Fruit fly (Drosophila melanogaster) whole organism, embryonic: Measurements from ENCODE around the gene AP-1sigma.

Experiments
- Aef1 ChIP-seq: fragments of 200-800 bp; sonication (Bioruptor generic); IDR thresholded peaks from 3 replicates; pipeline ENCODE4 v1.3.6; 2022; ENCODE audit warnings: missing biosample characterization, missing genetic modification characterization
- Asciz ChIP-seq: fragments of 200-800 bp; sonication (Bioruptor generic); optimal IDR thresholded peaks from 2 replicates; lab custom pipeline; 2017; ENCODE audit warnings: missing biosample characterization, mild to moderate bottlenecking, missing genetic modification characterization, missing genetic modification reagents
- CG12769 ChIP-seq: fragments of 200-800 bp; sonication (Bioruptor generic); optimal IDR thresholded peaks from 2 replicates; lab custom pipeline; 2019; ENCODE audit warnings: missing biosample characterization, mild to moderate bottlenecking, missing genetic modification characterization, moderate library complexity
- CG13624 ChIP-seq: fragments of 200-800 bp; sonication (Bioruptor generic); optimal IDR thresholded peaks from 2 replicates; lab custom pipeline; 2016; ENCODE audit warnings: missing biosample characterization, missing genetic modification characterization
- CG14710 ChIP-seq: fragments of 200-800 bp; sonication (Bioruptor generic); optimal IDR thresholded peaks from 3 replicates; lab custom pipeline; 2019; ENCODE audit warnings: missing biosample characterization, mild to moderate bottlenecking, missing genetic modification characterization, moderate library complexity
- CG17328 ChIP-seq: fragments of 200-800 bp; sonication (Bioruptor generic); IDR thresholded peaks from 2 replicates; pipeline ENCODE4 v1.3.6; 2022; ENCODE audit warnings: missing biosample characterization, missing genetic modification characterization
- CG17829 ChIP-seq: fragments of 200-800 bp; optimal IDR thresholded peaks from 2 replicates; lab custom pipeline; 2019; ENCODE audit warnings: missing biosample characterization, mild to moderate bottlenecking, missing genetic modification characterization, moderate library complexity
- CG18619 ChIP-seq: fragments of 200-800 bp; sonication (Bioruptor generic); optimal IDR thresholded peaks from 3 replicates; lab custom pipeline; 2017; ENCODE audit warnings: missing biosample characterization, mild to moderate bottlenecking, missing genetic modification characterization
- CG31365 ChIP-seq: fragments of 200-800 bp; sonication (Bioruptor generic); optimal IDR thresholded peaks from 2 replicates; lab custom pipeline; 2018; ENCODE audit warnings: missing biosample characterization, mild to moderate bottlenecking, missing genetic modification characterization
- CG32767 ChIP-seq: fragments of 200-800 bp; sonication (Bioruptor generic); IDR thresholded peaks from 2 replicates; pipeline ENCODE4 v1.3.6; 2022; ENCODE audit warnings: missing biosample characterization, missing genetic modification characterization
- CG6254 ChIP-seq: fragments of 200-800 bp; sonication (Bioruptor generic); optimal IDR thresholded peaks from 3 replicates; lab custom pipeline; 2017; ENCODE audit warnings: mild to moderate bottlenecking, missing biosample characterization, missing genetic modification reagents, missing genetic modification characterization
- CG6272 ChIP-seq: fragments of 200-800 bp; sonication (Bioruptor generic); IDR thresholded peaks from 2 replicates; pipeline ENCODE4 v1.3.6; 2022; ENCODE audit warnings: missing biosample characterization, missing genetic modification characterization
- CG6765 ChIP-seq: fragments of 200-800 bp; sonication (Bioruptor generic); optimal IDR thresholded peaks from 3 replicates; lab custom pipeline; 2017; ENCODE audit warnings: missing biosample characterization, mild to moderate bottlenecking, missing genetic modification characterization
- CG6791 ChIP-seq: fragments of 200-800 bp; sonication (Bioruptor generic); IDR thresholded peaks from 3 replicates; pipeline ENCODE4 v1.3.6; 2022; ENCODE audit warnings: missing biosample characterization, missing genetic modification characterization; ENCODE audit not compliant: partially characterized antibody
- CG7357 ChIP-seq: fragments of 200-800 bp; sonication (Bioruptor generic); IDR thresholded peaks from 3 replicates; pipeline ENCODE4 v1.3.6; 2022; ENCODE audit warnings: missing biosample characterization, missing genetic modification characterization
- CG7786 ChIP-seq: fragments of 200-800 bp; sonication (Bioruptor generic); optimal IDR thresholded peaks from 2 replicates; lab custom pipeline; 2016; ENCODE audit warnings: missing biosample characterization, missing genetic modification characterization
- CG8281 ChIP-seq: fragments of 200-800 bp; sonication (Bioruptor generic); optimal IDR thresholded peaks from 2 replicates; lab custom pipeline; 2018; ENCODE audit warnings: missing biosample characterization, mild to moderate bottlenecking, missing genetic modification characterization, moderate library complexity
- CG8478 ChIP-seq: fragments of >200 bp; optimal IDR thresholded peaks from 2 replicates; lab custom pipeline; 2018
- Dbx ChIP-seq: fragments of 200-800 bp; sonication (Bioruptor generic); IDR thresholded peaks from 3 replicates; pipeline ENCODE4 v1.3.6; 2022; ENCODE audit warnings: missing biosample characterization, missing genetic modification characterization
- Dp ChIP-seq: fragments of 200-800 bp; sonication (Bioruptor generic); optimal IDR thresholded peaks from 2 replicates; lab custom pipeline; 2018; ENCODE audit warnings: missing biosample characterization, mild to moderate bottlenecking, missing genetic modification characterization, moderate library complexity
- Fer1 ChIP-seq: fragments of 200-800 bp; sonication (Bioruptor generic); optimal IDR thresholded peaks from 2 replicates; lab custom pipeline; 2017; ENCODE audit warnings: missing biosample characterization, mild to moderate bottlenecking, missing genetic modification characterization
- HLH3B ChIP-seq: fragments of 200-800 bp; sonication (Bioruptor generic); IDR thresholded peaks from 2 replicates; pipeline ENCODE4 v1.3.6; 2022; ENCODE audit warnings: missing biosample characterization, missing genetic modification characterization
- Ptx1 ChIP-seq: fragments of 200-800 bp; sonication (Bioruptor generic); IDR thresholded peaks from 2 replicates; pipeline ENCODE4 v1.3.6; 2022; ENCODE audit warnings: missing biosample characterization, missing genetic modification characterization
- Usf ChIP-seq: fragments of 200-800 bp; sonication (Bioruptor generic); optimal IDR thresholded peaks from 2 replicates; lab custom pipeline; 2017; ENCODE audit warnings: missing genotype, missing biosample characterization, missing genetic modification characterization
- Xbp1 ChIP-seq: fragments of 200-800 bp; sonication (Bioruptor generic); optimal IDR thresholded peaks from 3 replicates; lab custom pipeline; 2016; ENCODE audit warnings: missing biosample characterization, mild to moderate bottlenecking, missing genetic modification characterization
- ab ChIP-seq: fragments of 200-800 bp; sonication (Bioruptor generic); optimal IDR thresholded peaks from 2 replicates; lab custom pipeline; 2016; ENCODE audit warnings: missing biosample characterization, missing genetic modification characterization
- cato ChIP-seq: fragments of 200-800 bp; sonication (Bioruptor generic); optimal IDR thresholded peaks from 2 replicates; lab custom pipeline; 2016; ENCODE audit warnings: missing biosample characterization, missing genetic modification characterization, borderline replicate concordance
- cg ChIP-seq: fragments of 200-800 bp; sonication (Bioruptor generic); optimal IDR thresholded peaks from 3 replicates; lab custom pipeline; 2019; ENCODE audit warnings: missing biosample characterization, mild to moderate bottlenecking, missing genetic modification characterization, moderate library complexity
- da ChIP-seq: fragments of 200-800 bp; sonication (Bioruptor generic); optimal IDR thresholded peaks from 2 replicates; lab custom pipeline; 2016; ENCODE audit warnings: missing biosample characterization, missing genetic modification characterization
- dimm ChIP-seq: fragments of 200-800 bp; sonication (Bioruptor generic); IDR thresholded peaks from 2 replicates; pipeline ENCODE4 v1.3.6; 2022; ENCODE audit warnings: missing biosample characterization, missing genetic modification characterization
- dpn ChIP-seq, 2 experiments: fragments of 200-800 bp; sonication (Bioruptor generic); optimal IDR thresholded peaks; 3 replicates each; lab custom pipeline; 2016; ENCODE audit warnings: missing biosample characterization in 2 of 2, missing genetic modification characterization in 2 of 2
- emc ChIP-seq: fragments of 200-800 bp; sonication (Bioruptor generic); optimal IDR thresholded peaks from 2 replicates; lab custom pipeline; 2016; ENCODE audit warnings: missing biosample characterization, missing genetic modification characterization
- fd102C ChIP-seq: fragments of 200-800 bp; sonication (Bioruptor generic); optimal IDR thresholded peaks from 2 replicates; lab custom pipeline; 2018; ENCODE audit warnings: missing biosample characterization, mild to moderate bottlenecking, missing genetic modification characterization, moderate library complexity
- fu2 ChIP-seq: fragments of 200-800 bp; sonication (Bioruptor generic); optimal IDR thresholded peaks from 2 replicates; lab custom pipeline; 2016; ENCODE audit warnings: missing biosample characterization, missing genetic modification characterization
- grn ChIP-seq: fragments of 200-800 bp; sonication (Bioruptor generic); optimal IDR thresholded peaks from 3 replicates; lab custom pipeline; 2017; ENCODE audit warnings: missing biosample characterization, missing genetic modification characterization
- gsb ChIP-seq: fragments of 200-800 bp; sonication (Bioruptor generic); IDR thresholded peaks from 2 replicates; pipeline ENCODE4 v1.3.6; 2022; ENCODE audit warnings: missing biosample characterization, missing genetic modification characterization
- kay ChIP-seq: fragments of 200-800 bp; sonication (Bioruptor generic); optimal IDR thresholded peaks from 2 replicates; lab custom pipeline; 2016; ENCODE audit warnings: missing biosample characterization, missing genetic modification characterization
- lab ChIP-seq: fragments of 200-800 bp; sonication (Bioruptor generic); optimal IDR thresholded peaks from 3 replicates; lab custom pipeline; 2017; ENCODE audit warnings: missing biosample characterization, missing genetic modification characterization, mild to moderate bottlenecking, moderate library complexity, missing genetic modification reagents
- pnt ChIP-seq: fragments of 200-800 bp; sonication (Bioruptor generic); optimal IDR thresholded peaks from 3 replicates; lab custom pipeline; 2016; ENCODE audit warnings: missing biosample characterization, missing genetic modification characterization
- pum ChIP-seq: fragments of 200-800 bp; sonication (Bioruptor generic); optimal IDR thresholded peaks from 2 replicates; lab custom pipeline; 2016; ENCODE audit warnings: missing biosample characterization, missing genetic modification characterization
- slou ChIP-seq: fragments of 200-800 bp; sonication (Bioruptor generic); optimal IDR thresholded peaks from 3 replicates; lab custom pipeline; 2016; ENCODE audit warnings: missing biosample characterization, missing genetic modification characterization
- tap ChIP-seq: fragments of 200-800 bp; optimal IDR thresholded peaks from 3 replicates; lab custom pipeline; 2019; ENCODE audit warnings: missing biosample characterization, mild to moderate bottlenecking, missing genetic modification characterization, moderate library complexity
- zen2 ChIP-seq: fragments of 200-800 bp; sonication (Bioruptor generic); IDR thresholded peaks from 3 replicates; pipeline ENCODE4 v1.3.6; 2022; ENCODE audit warnings: missing biosample characterization, missing genetic modification characterization; ENCODE audit not compliant: partially characterized antibody

AP-1sigma gene

dm6 chr3R:23958091-23958838, at the start of gene AP-1sigma, which contains the start of gene GluProRS (continued):
- TF ChIP-seq dpn (GFP tag; optimal IDR thresholded peaks at IDR 0.05; lab: Kevin White, UChicago): peak; percentile 89 to 94
- TF ChIP-seq cato (GFP tag; lab: Kevin White, UChicago): peak; percentile 88
- peak; percentile 49 for TF ChIP-seq CG6765 (GFP tag; lab: Kevin White, UChicago)
- peak; percentile 90 for TF ChIP-seq CG6791 (GFP tag; lab: Robert Waterston, UW)
- TF ChIP-seq CG17829 (tag; lab: Kevin White, UChicago): peak; percentile 89
- peak; percentile 99 for TF ChIP-seq Ptx1
- TF ChIP-seq pum (GFP tag; lab: Kevin White, UChicago): peak; percentile 88
- peak; percentile 83 for TF ChIP-seq CG18619 (GFP tag; lab: Kevin White, UChicago)
- peak; percentile 57 for TF ChIP-seq fu2 (GFP tag; lab: Kevin White, UChicago)
- peak; percentile 91 for TF ChIP-seq CG7357 (GFP tag; lab: Robert Waterston, UW)
- TF ChIP-seq Asciz: peak; percentile 68
- TF ChIP-seq emc (GFP tag; lab: Kevin White, UChicago): peak; percentile 77
- peak; percentile 55 for TF ChIP-seq ab (GFP tag; lab: Kevin White, UChicago)
- peak; percentile 82 for TF ChIP-seq CG7786 (GFP tag; lab: Kevin White, UChicago)
- peak; percentile 83 for TF ChIP-seq Fer1
- peak; percentile 89; the same call in 1 of the 2 replicates for TF ChIP-seq CG32767 (GFP tag; lab: Robert Waterston, UW)
- peak; percentile 52 for TF ChIP-seq CG8281 (tag; lab: Kevin White, UChicago)
- peak; percentile 92 for TF ChIP-seq slou
- peak; percentile 75 for TF ChIP-seq dimm
- peak; percentile 95 for TF ChIP-seq Xbp1
- peak; percentile 97 for TF ChIP-seq HLH3B (GFP tag; lab: Robert Waterston, UW)
- TF ChIP-seq Usf (GFP tag; lab: Kevin White, UChicago): peak; percentile 79
- TF ChIP-seq cg (GFP tag; lab: Kevin White, UChicago): peak; percentile 90
- peak; percentile 69 for TF ChIP-seq CG8478 (lab: Kevin White, UChicago)
- peak; percentile 74 for TF ChIP-seq tap (tag; lab: Kevin White, UChicago)
- TF ChIP-seq CG31365 (tag; lab: Kevin White, UChicago): peak; percentile 32
- TF ChIP-seq CG13624 (GFP tag; lab: Kevin White, UChicago): peak; percentile 84
- TF ChIP-seq Dp (GFP tag; lab: Kevin White, UChicago): peak; percentile 14
- TF ChIP-seq da (GFP tag; lab: Kevin White, UChicago): peak; percentile 67
- TF ChIP-seq gsb (GFP tag; lab: Robert Waterston, UW): peak; percentile 90
- TF ChIP-seq grn (GFP tag; lab: Kevin White, UChicago): peak; percentile 56
- peak; percentile 88 for TF ChIP-seq pnt
- TF ChIP-seq CG12769 (tag; lab: Kevin White, UChicago): peak; percentile 91
- TF ChIP-seq Dbx (GFP tag; lab: Robert Waterston, UW): peak; percentile 98
- peak; percentile 95 for TF ChIP-seq CG17328 (GFP tag; lab: Robert Waterston, UW)
- peak; percentile 59 for TF ChIP-seq fd102C (GFP tag; lab: Kevin White, UChicago)
- TF ChIP-seq CG6272 (GFP tag; lab: Robert Waterston, UW): peak; percentile 95
- peak; percentile 92 for TF ChIP-seq lab (GFP tag; lab: Kevin White, UChicago)
- TF ChIP-seq CG6254 (GFP tag; lab: Kevin White, UChicago): peak; percentile 66
- TF ChIP-seq CG14710 (tag; lab: Kevin White, UChicago): peak; percentile 92
- peak; percentile 95 for TF ChIP-seq Aef1
- peak; percentile 89 for TF ChIP-seq kay
- TF ChIP-seq zen2 (GFP tag; lab: Robert Waterston, UW): peak; percentile 72; the same call in 1 of the 3 replicates
